Fruit fly (Drosophila melanogaster) whole organism, prepupa: Measurements from ENCODE around the gene CG7384.

Experiments used
- Blimp-1 ChIP-seq: fragments of 200-800 bp; sonication (Bioruptor generic); optimal IDR thresholded peaks from 3 replicates; lab custom pipeline; 2017; ENCODE audit warnings: missing biosample characterization, missing genetic modification characterization, mild to moderate bottlenecking, moderate library complexity, missing genetic modification reagents
- CG10631 ChIP-seq: fragments of 200-800 bp; sonication (Bioruptor generic); optimal IDR thresholded peaks from 2 replicates; lab custom pipeline; 2016; ENCODE audit warnings: missing biosample characterization, missing genetic modification characterization
- CG10669 ChIP-seq: fragments of 200-800 bp; sonication (Bioruptor generic); optimal IDR thresholded peaks from 3 replicates; lab custom pipeline; 2018; ENCODE audit warnings: missing biosample characterization, mild to moderate bottlenecking, missing genetic modification characterization, moderate library complexity
- CG11294 ChIP-seq: fragments of 200-800 bp; sonication (Bioruptor generic); IDR thresholded peaks from 2 replicates; pipeline ENCODE4 v1.3.6; 2022; ENCODE audit warnings: missing biosample characterization, missing genetic modification characterization
- CG11762 ChIP-seq: fragments of 200-800 bp; sonication (Bioruptor generic); optimal IDR thresholded peaks from 3 replicates; lab custom pipeline; 2016; ENCODE audit warnings: missing biosample characterization, missing genetic modification characterization; ENCODE audit not compliant: insufficient read depth
- CG15336 ChIP-seq: fragments of 200-800 bp; sonication (Bioruptor generic); IDR thresholded peaks from 2 replicates; pipeline ENCODE4 v1.3.6; 2022; ENCODE audit warnings: missing biosample characterization, missing genetic modification characterization
- CG3032 ChIP-seq: fragments of 200-800 bp; optimal IDR thresholded peaks from 2 replicates; lab custom pipeline; 2019; ENCODE audit warnings: missing biosample characterization, mild to moderate bottlenecking, missing genetic modification characterization, moderate library complexity
- CG31627 ChIP-seq: fragments of 200-800 bp; sonication (Bioruptor generic); optimal IDR thresholded peaks from 3 replicates; lab custom pipeline; 2016; ENCODE audit warnings: missing biosample characterization, missing genetic modification characterization
- CG32006 ChIP-seq: fragments of 200-800 bp; sonication (Bioruptor generic); optimal IDR thresholded peaks from 3 replicates; lab custom pipeline; 2017; ENCODE audit warnings: missing biosample characterization, mild to moderate bottlenecking, missing genetic modification characterization
- CG34406 ChIP-seq: fragments of 200-800 bp; sonication (Bioruptor generic); optimal IDR thresholded peaks from 3 replicates; lab custom pipeline; 2016; ENCODE audit warnings: missing biosample characterization, missing genetic modification characterization
- CG3919 ChIP-seq: fragments of 200-800 bp; sonication (Bioruptor generic); optimal IDR thresholded peaks from 3 replicates; lab custom pipeline; 2016; ENCODE audit warnings: missing biosample characterization, missing genetic modification characterization
- CG6163 ChIP-seq: fragments of 200-800 bp; sonication (Bioruptor generic); IDR thresholded peaks from 3 replicates; pipeline ENCODE4 v1.3.6; 2022; ENCODE audit warnings: missing biosample characterization, missing genetic modification characterization
- CG6276 ChIP-seq: fragments of 200-800 bp; sonication (Bioruptor generic); optimal IDR thresholded peaks from 2 replicates; lab custom pipeline; 2017; ENCODE audit warnings: missing biosample characterization, mild to moderate bottlenecking, missing genetic modification characterization
- CG6792 ChIP-seq: fragments of 200-800 bp; sonication (Bioruptor generic); optimal IDR thresholded peaks from 3 replicates; lab custom pipeline; 2016; ENCODE audit warnings: missing biosample characterization, missing genetic modification characterization
- CG8119 ChIP-seq: fragments of 200-800 bp; sonication (Bioruptor generic); IDR thresholded peaks from 3 replicates; pipeline ENCODE4 v1.3.6; 2022; ENCODE audit warnings: missing biosample characterization, missing genetic modification characterization
- CG8319 ChIP-seq: fragments of 200-800 bp; sonication (Bioruptor generic); optimal IDR thresholded peaks from 3 replicates; lab custom pipeline; 2016; ENCODE audit warnings: missing biosample characterization, missing genetic modification characterization
- CG8632 ChIP-seq: fragments of 200-800 bp; sonication (Bioruptor generic); optimal IDR thresholded peaks from 3 replicates; lab custom pipeline; 2016; ENCODE audit warnings: missing biosample characterization, missing genetic modification characterization
- Eip75B ChIP-seq: fragments of 200-800 bp; sonication (Bioruptor generic); optimal IDR thresholded peaks from 3 replicates; lab custom pipeline; 2016; ENCODE audit warnings: missing biosample characterization, missing genetic modification characterization
- Eip78C ChIP-seq: fragments of 200-800 bp; sonication (Bioruptor generic); peaks from one replicate; lab custom pipeline; 2016; ENCODE audit warnings: missing biosample characterization, missing genetic modification characterization
- Eip93F ChIP-seq: fragments of 200-800 bp; sonication (Bioruptor generic); optimal IDR thresholded peaks from 2 replicates; lab custom pipeline; 2016; ENCODE audit warnings: missing biosample characterization, mild to moderate bottlenecking, missing genetic modification characterization
- Ets21C ChIP-seq: fragments of 200-800 bp; sonication (Bioruptor generic); optimal IDR thresholded peaks from 3 replicates; lab custom pipeline; 2016; ENCODE audit warnings: missing biosample characterization, missing genetic modification characterization
- Hr38 ChIP-seq: sonication (Bioruptor generic); optimal IDR thresholded peaks from 2 replicates; lab custom pipeline; 2016; ENCODE audit warnings: missing biosample characterization, missing genetic modification characterization
- Hr4 ChIP-seq: fragments of 200-800 bp; sonication (Bioruptor generic); optimal IDR thresholded peaks from 3 replicates; lab custom pipeline; 2016; ENCODE audit warnings: missing biosample characterization, missing genetic modification characterization
- Lpt ChIP-seq: fragments of 200-800 bp; sonication (Bioruptor generic); optimal IDR thresholded peaks from 3 replicates; lab custom pipeline; 2016; ENCODE audit warnings: missing biosample characterization, missing genetic modification characterization
- OdsH ChIP-seq: fragments of 200-800 bp; sonication (Bioruptor generic); optimal IDR thresholded peaks from 3 replicates; lab custom pipeline; 2016; ENCODE audit warnings: missing biosample characterization, missing genetic modification characterization
- Sox102F ChIP-seq: fragments of 200-800 bp; sonication (Bioruptor generic); optimal IDR thresholded peaks from 2 replicates; lab custom pipeline; 2016; ENCODE audit warnings: missing biosample characterization, mild to moderate bottlenecking, missing genetic modification characterization
- Sox15 ChIP-seq: fragments of 200-800 bp; sonication (Bioruptor generic); optimal IDR thresholded peaks from 3 replicates; lab custom pipeline; 2016; ENCODE audit warnings: missing biosample characterization, missing genetic modification characterization
- cyc ChIP-seq: fragments of 200-800 bp; sonication (Bioruptor generic); optimal IDR thresholded peaks from 3 replicates; lab custom pipeline; 2016; ENCODE audit warnings: missing biosample characterization, missing genetic modification characterization
- dac ChIP-seq: fragments of 200-800 bp; sonication (Bioruptor generic); optimal IDR thresholded peaks from 2 replicates; lab custom pipeline; 2017; ENCODE audit warnings: missing biosample characterization, mild to moderate bottlenecking, missing genetic modification characterization
- dsx ChIP-seq: fragments of 200-800 bp; optimal IDR thresholded peaks from 3 replicates; lab custom pipeline; 2019; ENCODE audit warnings: missing biosample characterization, mild to moderate bottlenecking, missing genetic modification characterization, moderate library complexity; ENCODE audit not compliant: poor library complexity, severe bottlenecking
- eg ChIP-seq: fragments of 200-800 bp; sonication (Bioruptor generic); IDR thresholded peaks from 3 replicates; pipeline ENCODE4 v1.3.6; 2022; ENCODE audit warnings: missing biosample characterization, missing genetic modification characterization
- esn ChIP-seq: fragments of 200-800 bp; sonication (Bioruptor generic); optimal IDR thresholded peaks from 2 replicates; lab custom pipeline; 2016; ENCODE audit warnings: missing biosample characterization, mild to moderate bottlenecking, missing genetic modification characterization, moderate library complexity
- fkh ChIP-seq: fragments of 200-800 bp; sonication (Bioruptor generic); optimal IDR thresholded peaks from 3 replicates; lab custom pipeline; 2017; ENCODE audit warnings: missing biosample characterization, mild to moderate bottlenecking, missing genetic modification characterization, moderate library complexity
- pdm3 ChIP-seq: fragments of 200-800 bp; sonication (Bioruptor generic); optimal IDR thresholded peaks from 3 replicates; lab custom pipeline; 2016; ENCODE audit warnings: missing biosample characterization, missing genetic modification characterization
- svp ChIP-seq: fragments of 200-800 bp; sonication (Bioruptor generic); peaks from one replicate; lab custom pipeline; 2016; ENCODE audit warnings: missing biosample characterization, missing genetic modification characterization
- vri ChIP-seq: fragments of 200-800 bp; sonication (Bioruptor generic); optimal IDR thresholded peaks from 3 replicates; lab custom pipeline; 2016; ENCODE audit warnings: missing biosample characterization, mild to moderate bottlenecking, missing genetic modification characterization

CG7384 gene

DNA sequence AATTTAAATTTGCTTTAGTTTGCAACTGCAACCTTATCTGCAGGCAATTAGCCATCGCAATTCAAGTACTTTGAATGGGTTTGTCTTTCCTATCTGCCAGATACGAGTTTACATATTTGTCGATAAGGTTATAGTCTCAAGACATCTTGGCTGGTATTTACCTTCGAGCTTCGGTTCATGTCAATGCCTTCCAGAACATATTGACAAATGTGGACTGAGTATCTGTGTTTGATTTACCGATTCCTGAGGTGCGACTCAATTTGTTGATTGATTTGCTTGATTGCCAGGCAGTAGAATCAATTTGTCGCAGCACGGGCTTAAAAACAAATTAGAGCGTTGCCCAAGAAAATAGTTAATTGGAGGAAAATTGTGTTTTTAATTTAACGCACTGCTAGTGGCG, 42.6 kb upstream of the CG7384 start (continued):
- no peak for TF ChIP-seq CG32006 (GFP tag; lab: Kevin White, UChicago)
- TF ChIP-seq CG3032 (tag; lab: Kevin White, UChicago): no peak
- TF ChIP-seq CG10669 (GFP tag; lab: Kevin White, UChicago): no peak
- no peak for TF ChIP-seq Blimp-1
- no peak for TF ChIP-seq Lpt (GFP tag; lab: Kevin White, UChicago)
- TF ChIP-seq cyc (GFP tag; lab: Kevin White, UChicago): no peak
- TF ChIP-seq, all 60 proteins: peak for 6

DNA sequence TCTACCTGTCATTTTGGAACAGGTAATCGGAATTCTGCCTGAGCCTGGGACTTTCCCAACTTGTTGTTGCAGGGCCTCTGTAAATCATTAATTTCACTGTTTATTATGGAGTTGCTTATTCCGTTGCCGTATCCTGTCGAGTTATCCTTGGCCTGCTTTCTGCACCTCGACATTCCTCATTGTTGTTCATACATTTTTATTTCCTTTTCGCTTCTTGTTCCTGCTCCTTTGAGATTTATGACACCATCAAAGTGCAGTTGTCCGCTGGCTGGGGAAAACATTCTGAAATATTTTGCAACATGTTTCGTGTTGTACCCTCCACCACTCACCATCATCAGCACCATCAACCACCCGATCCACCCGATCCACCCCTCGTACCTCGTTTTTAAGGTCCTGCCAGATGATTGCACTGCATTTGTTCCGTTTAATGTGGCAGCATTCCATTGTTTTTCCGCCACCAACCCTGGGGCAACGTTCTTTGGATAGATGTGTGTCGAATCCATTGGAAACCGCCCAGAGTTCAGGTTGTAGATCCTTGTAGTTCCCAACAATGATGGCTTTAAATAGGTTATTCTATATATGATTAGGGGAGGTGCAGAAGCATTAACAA, 38.7 kb upstream of the CG7384 start:
- TF ChIP-seq OdsH: no peak
- no peak for TF ChIP-seq Sox102F (GFP tag; lab: Kevin White, UChicago)
- no peak for TF ChIP-seq Eip75B

DNA sequence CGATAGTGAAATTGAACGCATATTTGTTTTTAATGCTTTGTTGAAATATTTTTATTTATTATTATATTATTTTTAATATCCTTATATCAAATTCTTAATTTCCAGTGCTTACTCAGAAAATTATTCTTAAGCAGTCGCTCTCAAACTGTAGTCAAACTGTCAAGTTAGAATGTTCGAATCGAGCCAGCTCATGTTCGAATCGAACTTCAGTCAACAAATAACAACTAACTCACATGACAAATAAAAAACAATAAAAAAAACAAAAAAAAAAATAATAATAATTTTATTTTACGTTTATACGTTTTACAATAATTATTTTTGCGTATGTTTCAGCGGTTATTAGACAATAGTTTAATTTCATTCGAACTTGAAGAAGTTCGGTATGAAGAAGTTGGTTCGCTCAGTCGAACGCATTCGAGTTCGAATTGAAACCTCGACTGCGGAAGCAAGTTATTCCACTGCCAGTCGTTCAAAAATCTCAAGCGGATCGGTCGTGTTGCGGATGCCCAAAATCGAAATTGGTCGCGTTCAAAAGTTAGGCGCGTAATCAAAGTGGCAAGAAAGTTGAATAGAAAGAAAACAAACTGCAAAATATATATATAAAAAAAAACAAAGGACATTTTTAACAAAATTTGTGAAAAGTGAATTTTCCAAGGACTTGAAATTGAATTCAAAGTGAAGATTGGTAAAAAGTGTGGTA, 34.3 kb upstream of the CG7384 start, which contains the start of gene Trim9:
TSS of gene Trim9 (plus strand) at position 463 of the 700 bp plus-strand sequence.
- peak; percentile 32; the same call in 1 of the 3 replicates for TF ChIP-seq CG6163 (GFP tag; lab: Robert Waterston, UW)
- TF ChIP-seq CG31627 (GFP tag; lab: Kevin White, UChicago): no peak
- no peak for TF ChIP-seq CG3919 (GFP tag; lab: Kevin White, UChicago)
- no peak for TF ChIP-seq Ets21C (GFP tag; lab: Kevin White, UChicago)
- TF ChIP-seq pdm3 (GFP tag; lab: Kevin White, UChicago): no peak
- no peak for TF ChIP-seq Eip75B
- no peak for TF ChIP-seq CG34406 (GFP tag; lab: Kevin White, UChicago)
- no peak for TF ChIP-seq CG11762 (GFP tag; lab: Kevin White, UChicago)
- 0 out of 3 replicates have a peak, but pooled peaks have one; percentile 6 for TF ChIP-seq eg (GFP tag; lab: Robert Waterston, UW)
- no peak for TF ChIP-seq esn (GFP tag; lab: Kevin White, UChicago)
- no peak for TF ChIP-seq dac (GFP tag; lab: Kevin White, UChicago)

DNA sequence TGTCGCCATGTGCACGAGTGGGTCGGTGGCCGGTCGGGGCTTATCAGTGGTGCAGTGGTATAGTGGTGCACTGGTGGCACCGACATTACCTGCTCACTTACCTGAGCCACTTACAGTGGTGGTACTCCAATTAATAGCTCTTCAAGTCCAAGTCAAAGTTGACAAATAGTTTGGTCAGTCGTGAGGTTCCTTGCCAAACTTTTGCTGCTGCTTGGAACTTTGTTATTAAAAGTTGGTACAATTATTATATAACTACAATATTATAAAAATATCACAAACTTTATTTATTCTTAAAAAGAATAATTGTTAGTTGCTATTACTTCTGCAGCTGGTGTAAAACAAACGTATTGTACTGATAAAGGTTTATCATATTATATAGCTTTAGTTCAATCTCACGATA, 33.7 kb upstream of the CG7384 start:
- TF ChIP-seq Eip78C: peak; percentile 15
- no peak for TF ChIP-seq CG11294 (GFP tag; lab: Robert Waterston, UW)
- TF ChIP-seq CG8119: no peak
- TF ChIP-seq dsx (GFP tag; lab: Kevin White, UChicago): no peak
- TF ChIP-seq dac (GFP tag; lab: Kevin White, UChicago): no peak
- TF ChIP-seq CG6792 (GFP tag; lab: Kevin White, UChicago): no peak
- peak; percentile 11 for TF ChIP-seq svp
- TF ChIP-seq Blimp-1: no peak
- 0 out of 3 replicates have a peak, but pooled peaks have one; percentile 11 for TF ChIP-seq CG6163 (GFP tag; lab: Robert Waterston, UW)

DNA sequence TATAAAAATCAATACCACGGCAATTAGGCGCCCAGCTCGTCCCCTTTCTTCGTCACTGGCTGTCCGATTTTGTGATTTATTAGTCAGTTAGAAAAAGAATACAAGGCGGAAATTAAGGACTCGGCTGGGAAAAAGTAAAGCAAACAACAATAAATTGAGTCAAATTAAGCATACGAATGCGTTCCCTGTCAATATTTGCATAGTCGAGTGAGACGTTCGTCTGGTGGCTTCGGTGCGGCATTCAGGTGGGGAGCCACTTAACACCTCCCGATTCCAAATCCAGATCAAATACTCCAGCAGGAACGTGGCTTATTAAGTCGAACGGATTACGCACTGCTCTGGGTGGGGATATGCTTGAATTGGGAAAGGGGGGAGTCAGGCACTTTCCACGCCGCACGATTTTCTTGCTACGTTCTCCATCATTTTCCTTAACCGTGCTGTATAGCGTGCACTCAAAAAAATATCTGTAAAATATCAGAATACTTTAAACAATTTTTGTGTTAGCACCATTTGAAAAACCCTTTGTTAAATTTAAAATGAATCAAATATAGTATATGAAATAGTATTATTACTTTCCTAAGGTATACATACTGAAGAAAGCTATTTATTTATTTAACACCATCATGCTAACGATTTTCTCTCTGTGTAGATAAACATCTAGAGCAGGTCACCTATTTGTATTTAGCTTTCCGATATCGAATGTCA, 32.9 kb upstream of the CG7384 start:
- TF ChIP-seq vri (GFP tag; lab: Kevin White, UChicago): no peak
- TF ChIP-seq CG32006 (GFP tag; lab: Kevin White, UChicago): peak; percentile 10
- no peak for TF ChIP-seq CG6276 (GFP tag; lab: Kevin White, UChicago)
- TF ChIP-seq CG8319 (GFP tag; lab: Kevin White, UChicago): no peak
- TF ChIP-seq Sox15 (GFP tag; lab: Kevin White, UChicago): no peak
- peak; percentile 4 for TF ChIP-seq Hr4 (GFP tag; lab: Kevin White, UChicago)
- TF ChIP-seq Hr38 (GFP tag; lab: Kevin White, UChicago): no peak
- TF ChIP-seq CG3032 (tag; lab: Kevin White, UChicago): no peak
- TF ChIP-seq OdsH: peak; percentile 8
- TF ChIP-seq CG8119: 0 out of 3 replicates have a peak, but pooled peaks have one; percentile 30
- TF ChIP-seq Eip93F (GFP tag; lab: Kevin White, UChicago): no peak
- TF ChIP-seq Sox102F (GFP tag; lab: Kevin White, UChicago): no peak
- TF ChIP-seq fkh (GFP tag; lab: Kevin White, UChicago): peak; percentile 42
- TF ChIP-seq svp: no peak
- no peak for TF ChIP-seq dac (GFP tag; lab: Kevin White, UChicago)
- no peak for TF ChIP-seq CG8632
- peak; percentile 22; the same call in 1 of the 2 replicates for TF ChIP-seq CG15336
- no peak for TF ChIP-seq CG10631 (GFP tag; lab: Kevin White, UChicago)
